Worm (Caenorhabditis elegans): Measurements from ENCODE around the gene T26G10.5.

DNA sequence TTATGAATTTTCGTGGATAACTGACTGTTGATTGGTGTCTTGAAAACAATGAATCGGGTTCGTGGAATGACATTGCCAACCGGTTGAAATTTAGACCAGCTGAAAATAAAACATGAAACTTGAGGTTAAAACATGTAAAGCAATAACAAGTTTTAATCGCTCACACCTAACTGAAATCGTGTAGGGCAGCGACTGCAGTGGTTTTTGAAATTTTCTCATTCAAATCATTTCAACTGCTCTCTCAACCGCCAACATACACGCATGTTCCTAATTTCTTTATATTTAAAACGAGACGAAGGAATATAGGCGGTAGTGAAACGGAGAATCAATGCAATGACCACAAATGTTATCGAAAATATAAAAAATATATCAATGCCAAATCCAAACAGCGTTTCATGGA is 16.6 kb upstream of the T26G10.5 start:
- TF ChIP-seq fax-1 (tag; optimal IDR thresholded peaks at IDR 0.05) = no peak
- TF ChIP-seq tbx-2 (tag; optimal IDR thresholded peaks at IDR 0.05) = no peak
- TF ChIP-seq nhr-11 (tag; optimal IDR thresholded peaks at IDR 0.05) = no peak
- TF ChIP-seq pha-4 (tag; optimal IDR thresholded peaks at IDR 0.05) = no peak
- TF ChIP-seq pqm-1 (tag; optimal IDR thresholded peaks at IDR 0.05) = no peak
- no peak for TF ChIP-seq ets-4 (tag; optimal IDR thresholded peaks at IDR 0.05)
- TF ChIP-seq unc-86 (tag; optimal IDR thresholded peaks at IDR 0.05) = no peak
- no peak for TF ChIP-seq ref-2 (tag; optimal IDR thresholded peaks at IDR 0.05)
- TF ChIP-seq ceh-18 (tag; optimal IDR thresholded peaks at IDR 0.05) = no peak
